Worm (Caenorhabditis elegans) whole organism, L3 larva: ENCODE measurements around the gene gpx-3.

Experiments
- ama-1 ChIP-seq: fragments of 150-350 bp; optimal IDR thresholded peaks from 2 replicates; lab custom pipeline; 2018
- egl-27 ChIP-seq: sonication (generic microtip); optimal IDR thresholded peaks from 4 replicates; lab custom pipeline; 2017; ENCODE audit warnings: missing biosample characterization, missing genetic modification reagents, missing genetic modification characterization
- nhr-28 ChIP-seq: fragments of 150-350 bp; optimal IDR thresholded peaks from 2 replicates; lab custom pipeline; 2014; ENCODE audit warnings: missing biosample characterization, missing genetic modification characterization
- zag-1 ChIP-seq: fragments of 150-350 bp; optimal IDR thresholded peaks from 2 replicates; lab custom pipeline; 2014; ENCODE audit warnings: missing biosample characterization, missing genetic modification characterization

DNA sequence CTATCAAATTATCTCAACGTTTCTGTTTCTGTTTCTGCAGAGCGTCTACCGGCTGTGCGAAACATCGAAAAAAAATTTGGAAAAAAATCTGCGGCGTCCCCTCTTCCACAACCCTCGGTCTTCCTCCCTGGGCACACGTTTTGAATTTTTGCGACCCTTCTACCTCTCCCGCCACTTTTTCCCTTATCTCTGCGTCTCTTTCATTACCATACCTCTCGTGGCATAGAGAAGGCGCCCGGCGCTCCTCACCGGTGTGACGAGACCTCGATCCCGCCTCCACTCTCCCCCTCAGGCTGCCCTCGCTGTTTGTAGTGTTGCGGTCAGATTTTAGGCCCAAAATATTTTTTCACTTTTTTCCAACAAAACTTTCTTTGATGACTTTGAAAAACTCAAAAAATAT, 35.3 kb upstream of the gpx-3 start:
- TF ChIP-seq egl-27 (tag; lab: Kevin White, UChicago) (no peak), ama-1 (lab: Kevin White, UChicago) (peak; percentile 48), nhr-28 (tag; lab: Kevin White, UChicago) (no peak), zag-1 (tag; lab: Kevin White, UChicago) (no peak)
